Worm (Caenorhabditis elegans): Measurements from ENCODE around the gene Y32G9A.3.

Gene Y32G9A.3

DNA sequence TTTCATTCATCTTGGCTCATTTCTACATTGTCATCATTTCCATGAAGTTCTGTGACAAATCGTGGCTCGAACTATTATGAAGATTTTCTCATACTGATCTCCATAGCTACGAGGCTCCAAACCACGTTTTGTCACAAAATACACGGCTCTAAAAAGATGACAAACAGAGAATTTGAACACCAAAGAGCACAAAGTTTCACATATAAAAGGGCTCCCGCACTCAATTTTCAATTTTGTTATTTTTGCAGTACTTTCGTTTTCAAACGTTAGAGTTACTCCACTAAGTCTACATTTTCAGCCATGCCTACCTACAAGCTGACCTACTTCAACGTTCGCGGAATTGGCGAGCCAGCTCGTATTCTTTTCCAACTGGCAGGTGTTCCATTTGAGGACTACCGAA is 10.1 kb downstream of the Y32G9A.3 start, which contains the start of gene gst-37:
Gene gst-37 (plus strand): TSS at position 301 of the 400 bp plus-strand sequence.
- TF ChIP-seq aptf-2 (GFP tag; conservative IDR thresholded peaks at IDR 0.05) (no peak), D2030.7 (GFP tag; IDR thresholded peaks at IDR 0.05) (no peak), mel-28 (tag; optimal IDR thresholded peaks at IDR 0.05; ENCODE audit: borderline replicate concordance) (no peak), ceh-40 (GFP tag; IDR thresholded peaks at IDR 0.05) (no peak), ceh-58 (GFP tag; IDR thresholded peaks at IDR 0.05) (no peak), attf-6 (GFP tag; IDR thresholded peaks at IDR 0.05) (no peak), C17E4.6 (GFP tag; IDR thresholded peaks at IDR 0.05) (no peak), tbp1 (GFP tag; optimal IDR thresholded peaks at IDR 0.05) (no peak), lag-1 (GFP tag; IDR thresholded peaks at IDR 0.05) (no peak), unc-130 (GFP tag; optimal IDR thresholded peaks at IDR 0.05) (no peak), nhr-179 (tag; optimal IDR thresholded peaks at IDR 0.05) (no peak), T26A5.8 (tag; optimal IDR thresholded peaks at IDR 0.05) (no peak), F49E8.2 (tag; optimal IDR thresholded peaks at IDR 0.05; ENCODE audit: insufficient read depth) (no peak), ZK185.1 (tag; optimal IDR thresholded peaks at IDR 0.05; ENCODE audit: poor library complexity, severe bottlenecking) (no peak), Y95B8A.8 (GFP tag; IDR thresholded peaks at IDR 0.05) (no peak)

DNA sequence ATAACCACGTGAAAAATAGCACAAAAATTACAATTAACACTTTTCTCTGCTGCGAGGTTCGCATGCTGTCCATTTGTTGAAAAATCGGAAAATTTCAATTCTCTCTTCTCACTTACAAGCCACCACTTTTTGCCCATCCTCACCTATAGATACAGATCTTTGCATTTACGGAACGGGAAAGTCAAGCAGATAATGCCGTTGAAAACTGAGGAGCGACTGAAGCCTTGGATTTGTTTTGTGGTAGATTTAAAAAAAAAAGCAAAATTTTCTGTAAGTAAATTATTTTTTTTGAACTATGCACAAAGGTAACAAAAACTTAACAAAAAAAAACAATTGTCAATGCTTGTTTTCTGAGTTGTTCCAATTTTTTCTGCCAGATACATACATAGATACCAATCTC is 14.3 kb downstream of the Y32G9A.3 start, which contains the start of gene T06A1.1:
Gene T06A1.1 (minus strand): TSS at position 101 of the 400 bp plus-strand sequence.
- TF ChIP-seq die-1 (tag; optimal IDR thresholded peaks at IDR 0.05): no peak
- TF ChIP-seq B0261.1 (tag; optimal IDR thresholded peaks at IDR 0.05): no peak
- no peak for TF ChIP-seq lin-40 (tag; optimal IDR thresholded peaks at IDR 0.05)
- no peak for TF ChIP-seq tbp1 (GFP tag; optimal IDR thresholded peaks at IDR 0.05)

DNA sequence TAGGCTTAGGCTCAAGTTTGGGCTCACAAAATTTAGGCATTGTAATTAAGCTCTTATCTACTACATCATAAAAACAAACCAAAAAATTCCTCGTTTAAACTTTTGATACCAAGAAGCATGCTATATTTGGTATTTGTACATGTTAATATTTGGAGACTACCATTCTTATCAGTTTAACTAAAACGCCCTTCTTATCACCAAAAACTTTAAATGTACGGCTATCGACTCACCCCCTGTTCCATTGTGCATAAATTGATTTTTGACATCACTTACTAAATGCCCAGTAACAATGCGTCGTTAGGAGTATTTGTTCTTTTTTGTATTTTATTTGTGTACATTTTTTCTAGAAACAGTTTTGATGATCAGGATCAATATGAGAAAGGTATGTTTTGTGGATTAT is 15.8 kb downstream of the Y32G9A.3 start, which contains the start of gene T06A1.5:
Gene T06A1.5 (plus strand): TSS at position 209 of the 400 bp plus-strand sequence.
- no peak for TF ChIP-seq rpc-1 (optimal IDR thresholded peaks at IDR 0.05)
- no peak for TF ChIP-seq rpc-1 (tag; optimal IDR thresholded peaks at IDR 0.05)
- no peak for TF ChIP-seq F10E7.11 (tag; optimal IDR thresholded peaks at IDR 0.05)
- no peak for TF ChIP-seq nfyb-1 (GFP tag; IDR thresholded peaks at IDR 0.05)
- no peak for TF ChIP-seq F57C9.4 (tag; optimal IDR thresholded peaks at IDR 0.05)
- peak; percentile 74 for TF ChIP-seq nhr-80 (tag; optimal IDR thresholded peaks at IDR 0.05)
- no peak for TF ChIP-seq somi-1 (GFP tag; optimal IDR thresholded peaks at IDR 0.05)

DNA sequence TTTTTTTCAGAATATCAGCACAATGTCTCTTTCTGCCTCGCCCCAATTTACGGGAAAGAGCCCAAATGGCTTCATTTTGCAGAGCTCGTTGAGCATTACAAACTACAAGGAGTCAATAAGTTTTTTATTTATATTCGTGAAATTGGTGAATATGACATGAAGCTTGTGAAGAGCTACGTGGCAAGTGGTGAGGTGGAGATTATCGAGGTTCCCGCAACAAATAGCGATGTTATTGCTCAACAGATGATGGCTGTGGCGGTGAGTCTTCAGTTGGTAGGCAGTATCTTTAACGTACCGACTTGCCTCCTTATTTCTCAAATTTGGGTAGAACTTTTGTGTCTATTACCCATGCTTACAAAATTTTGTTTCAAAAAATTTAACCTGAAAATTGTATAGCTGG is 17.3 kb downstream of the Y32G9A.3 start:
- TF ChIP-seq Y53G8AR.9 (GFP tag; conservative IDR thresholded peaks at IDR 0.05) (no peak), cebp-2 (GFP tag; IDR thresholded peaks at IDR 0.05) (no peak), nhr-90 (tag; optimal IDR thresholded peaks at IDR 0.05) (no peak), F23B12.7 (tag; optimal IDR thresholded peaks at IDR 0.05; ENCODE audit: insufficient read depth) (no peak), ceh-100 (GFP tag; IDR thresholded peaks at IDR 0.05) (no peak), tbx-9 (tag; optimal IDR thresholded peaks at IDR 0.05; ENCODE audit: borderline replicate concordance) (no peak), F39B2.1 (GFP tag; IDR thresholded peaks at IDR 0.05) (no peak), attf-6 (GFP tag; IDR thresholded peaks at IDR 0.05) (no peak)

DNA sequence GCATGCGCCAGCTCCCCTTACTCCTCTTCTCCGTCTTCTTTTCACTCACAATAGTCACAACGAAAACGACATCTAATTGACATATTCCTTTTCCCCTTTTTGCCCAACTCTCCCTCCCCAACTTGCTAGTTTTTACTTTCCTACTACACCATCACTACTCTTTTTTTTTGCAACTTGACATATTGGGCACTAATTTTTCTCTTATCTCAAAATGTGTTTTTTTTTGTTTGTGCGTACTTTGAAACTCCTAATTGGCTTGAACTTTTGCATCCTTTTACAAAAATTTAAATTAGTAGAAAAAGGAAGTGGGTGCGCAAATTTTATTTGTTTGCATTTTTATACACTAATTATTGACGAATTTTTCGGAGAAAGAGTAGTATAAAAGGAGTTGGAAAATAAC is 24.3 kb downstream of the Y32G9A.3 start:
- TF ChIP-seq gei-17 (GFP tag; optimal IDR thresholded peaks at IDR 0.05): no peak
- no peak for TF ChIP-seq snpc-3.4 (tag; optimal IDR thresholded peaks at IDR 0.05)

Measured in whole organism, young adult.